Worm (Caenorhabditis elegans) whole organism, late embryonic: ENCODE results near the gene C09F5.3.

Experiments
- ama-1 ChIP-seq: fragments of 150-350 bp; optimal IDR thresholded peaks from 2 replicates; lab custom pipeline; 2014
- ceh-9 ChIP-seq: sonication (generic microtip); optimal IDR thresholded peaks from 2 replicates; lab custom pipeline; 2016; ENCODE audit warnings: mild to moderate bottlenecking, missing genetic modification characterization, inconsistent platforms, missing compliant biosample characterization
- che-1 ChIP-seq: sonication (generic microtip); optimal IDR thresholded peaks from 2 replicates; lab custom pipeline; 2016; ENCODE audit warnings: mild to moderate bottlenecking, missing genetic modification characterization, missing compliant biosample characterization
- ets-4 ChIP-seq: sonication (generic microtip); optimal IDR thresholded peaks from 2 replicates; lab custom pipeline; 2016; ENCODE audit warnings: missing genetic modification characterization, missing compliant biosample characterization
- fax-1 ChIP-seq: sonication (generic microtip); optimal IDR thresholded peaks from 2 replicates; lab custom pipeline; 2016; ENCODE audit warnings: missing genotype, missing genetic modification characterization, missing compliant biosample characterization
- hlh-15 ChIP-seq: sonication (generic microtip); optimal IDR thresholded peaks from 2 replicates; lab custom pipeline; 2016; ENCODE audit warnings: missing genetic modification characterization, missing compliant biosample characterization
- hlh-30 ChIP-seq: sonication (generic microtip); optimal IDR thresholded peaks from 2 replicates; lab custom pipeline; 2017; ENCODE audit warnings: antibody characterized with exemption, missing genetic modification characterization, missing compliant biosample characterization; ENCODE audit not compliant: insufficient read depth
- odd-2 ChIP-seq: sonication (generic microtip); optimal IDR thresholded peaks from 2 replicates; lab custom pipeline; 2017; ENCODE audit warnings: antibody characterized with exemption, mild to moderate bottlenecking, missing genetic modification characterization, missing compliant biosample characterization
- pha-4 ChIP-seq: fragments of 150-350 bp; optimal IDR thresholded peaks from 2 replicates; lab custom pipeline; 2018; ENCODE audit warnings: missing biosample characterization, missing genetic modification reagents, missing genetic modification characterization
- sox-4 ChIP-seq: sonication (generic microtip); optimal IDR thresholded peaks from 2 replicates; lab custom pipeline; 2017; ENCODE audit warnings: mild to moderate bottlenecking, missing genetic modification characterization, inconsistent platforms, missing compliant biosample characterization
- unc-42 ChIP-seq: sonication (generic microtip); optimal IDR thresholded peaks from 2 replicates; lab custom pipeline; 2016; ENCODE audit warnings: missing genotype, missing genetic modification characterization, missing compliant biosample characterization

- no peak for TF ChIP-seq hlh-15
- TF ChIP-seq pha-4 (tag; lab: Kevin White, UChicago): no peak
- TF ChIP-seq ama-1: no peak
- TF ChIP-seq odd-2: no peak
- TF ChIP-seq ceh-9: no peak
- no peak for TF ChIP-seq hlh-30 (tag; lab: Kevin White, UChicago)
- no peak for TF ChIP-seq ets-4
- no peak for TF ChIP-seq sox-4
- TF ChIP-seq che-1 (tag; lab: Kevin White, UChicago): no peak
- TF ChIP-seq fax-1 (tag; lab: Kevin White, UChicago): no peak
- TF ChIP-seq unc-42 (tag; lab: Kevin White, UChicago): no peak
Measured at ce11 chrIII:626091-626490, 39.0 kb downstream of the C09F5.3 start.
